Worm (Caenorhabditis elegans) whole organism, young adult: ENCODE data around the gene madf-8.

Experiments used
- F55B11.4 ChIP-seq: sonication (generic microtip); optimal IDR thresholded peaks from 2 replicates; lab custom pipeline; 2016; ENCODE audit warnings: missing compliant biosample characterization, missing genetic modification characterization, borderline replicate concordance; ENCODE audit not compliant: insufficient read depth
- ama-1 ChIP-seq, 3 experiments: fragments of 150-350 bp in 1 of 3; sonication (generic microtip) in 2 of 3; optimal IDR thresholded peaks; 2 replicates each; lab custom pipeline; 2014 to 2018; ENCODE audit warnings: missing biosample characterization in 2 of 3, missing genetic modification characterization in 2 of 3, missing genetic modification reagents in 2 of 3
- dox-1 ChIP-seq: fragments of 200-800 bp; sonication (Bioruptor generic); IDR thresholded peaks from 2 replicates; pipeline ENCODE4 v1.3.6; 2022; ENCODE audit warnings: missing genetic modification reagents, missing genetic modification characterization, missing compliant biosample characterization
- snpc-1.3 ChIP-seq: sonication (generic microtip); optimal IDR thresholded peaks from 2 replicates; lab custom pipeline; 2017; ENCODE audit warnings: missing genetic modification characterization, mild to moderate bottlenecking, missing compliant biosample characterization, antibody characterized with exemption, moderate library complexity, missing genotype, missing genetic modification reagents; ENCODE audit not compliant: insufficient read depth
- snpc-3.4 ChIP-seq: sonication (generic microtip); optimal IDR thresholded peaks from 2 replicates; lab custom pipeline; 2017; ENCODE audit warnings: missing genetic modification characterization, mild to moderate bottlenecking, missing compliant biosample characterization, antibody characterized with exemption, moderate library complexity, missing genotype, missing genetic modification reagents
- tbp1 ChIP-seq: fragments of 200-800 bp; sonication (Bioruptor generic); optimal IDR thresholded peaks from 2 replicates; lab custom pipeline; 2018; ENCODE audit warnings: mild to moderate bottlenecking, missing genetic modification characterization, missing compliant biosample characterization
- tbx-9 ChIP-seq: sonication (generic microtip); optimal IDR thresholded peaks from 2 replicates; lab custom pipeline; 2016; ENCODE audit warnings: borderline replicate concordance, missing genetic modification characterization, inconsistent platforms, missing compliant biosample characterization
- unc-62 ChIP-seq: fragments of 150-350 bp; optimal IDR thresholded peaks from 2 replicates; lab custom pipeline; 2014; ENCODE audit warnings: missing biosample characterization, missing genetic modification reagents, missing genetic modification characterization
- ztf-22 ChIP-seq: fragments of 200-800 bp; sonication (Bioruptor generic); optimal IDR thresholded peaks from 2 replicates; lab custom pipeline; 2018; ENCODE audit warnings: mild to moderate bottlenecking, missing genetic modification characterization, moderate library complexity, missing compliant biosample characterization
- ztf-6 ChIP-seq: fragments of 200-800 bp; sonication (Bioruptor generic); IDR thresholded peaks from 2 replicates; pipeline ENCODE4 v1.3.6; 2022; ENCODE audit warnings: missing genetic modification reagents, missing genetic modification characterization, missing compliant biosample characterization

DNA sequence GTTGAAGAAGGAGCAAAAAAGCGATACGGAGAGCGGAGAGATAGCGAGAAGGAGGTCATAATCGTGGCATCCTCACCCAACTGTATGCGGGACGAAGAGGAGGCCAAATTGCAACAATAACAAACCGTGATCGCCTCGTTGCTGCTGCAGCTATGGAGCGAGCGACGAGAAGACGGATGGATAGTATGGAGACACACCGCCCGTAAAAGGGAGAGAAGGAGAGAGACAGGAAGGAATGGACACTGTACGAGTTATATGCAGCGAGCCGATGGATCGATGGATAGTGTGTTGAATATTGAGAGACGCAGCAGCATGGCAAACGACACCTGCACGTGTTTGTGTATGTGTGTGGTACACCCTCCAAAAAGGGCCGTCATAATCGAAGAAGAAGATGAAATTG lies 26.9 kb downstream of the madf-8 start:
- TF ChIP-seq dox-1 (GFP tag; lab: Robert Waterston, UW) (no peak), ztf-22 (GFP tag; lab: Kevin White, UChicago) (no peak), snpc-1.3 (tag; lab: Kevin White, UChicago) (no peak), ama-1 (optimal IDR thresholded peaks at IDR 0.05; lab: Kevin White, UChicago) (no peak), ama-1 (GFP tag; optimal IDR thresholded peaks at IDR 0.05; lab: Kevin White, UChicago) (no peak), F55B11.4 (tag; lab: Kevin White, UChicago) (no peak), snpc-3.4 (tag; lab: Kevin White, UChicago) (no peak), tbx-9 (tag; lab: Kevin White, UChicago) (no peak), tbp1 (GFP tag; lab: Kevin White, UChicago) (no peak), ztf-6 (GFP tag; lab: Robert Waterston, UW) (no peak), unc-62 (GFP tag; lab: Kevin White, UChicago) (no peak)
